Fruit fly (Drosophila melanogaster): ENCODE data around the gene per.

Gene per

DNA sequence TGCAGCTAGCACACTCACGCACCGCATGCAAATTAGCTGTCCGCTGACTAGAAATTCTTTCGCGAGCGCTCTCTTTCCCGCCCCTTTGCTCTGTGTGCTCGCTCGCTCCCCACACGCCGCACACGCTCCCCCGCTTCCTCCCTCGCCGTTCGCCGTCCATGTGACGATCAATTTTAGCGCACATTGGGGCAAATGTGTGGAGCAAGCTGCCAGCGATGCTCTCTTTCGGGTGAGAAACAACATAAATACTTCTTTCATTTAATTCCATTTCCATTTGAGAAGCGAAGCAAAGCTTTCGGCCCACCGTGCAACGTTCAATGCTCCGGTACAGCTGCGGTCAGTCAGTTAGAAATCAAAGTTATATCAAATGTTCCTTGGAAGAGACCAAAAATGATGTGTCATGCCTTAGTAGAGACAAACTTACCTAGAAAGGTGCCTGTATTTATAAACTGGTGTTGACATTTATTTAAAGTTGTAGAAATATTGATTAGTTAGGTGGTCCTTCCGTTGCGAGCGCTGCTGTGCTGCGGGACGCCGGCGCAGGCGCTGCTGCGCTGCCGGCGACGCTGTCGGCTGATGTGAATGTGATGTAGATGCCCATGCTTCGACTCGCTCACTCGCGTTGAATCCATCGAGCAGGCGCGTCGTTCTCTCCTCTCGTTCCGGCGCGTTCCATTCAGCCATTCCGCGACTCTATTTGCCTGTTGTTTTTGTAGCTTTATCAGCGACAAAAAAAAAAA lies 39.2 kb upstream of the per start (continued):
- TF ChIP-seq CG10631 (GFP tag; optimal IDR thresholded peaks at IDR 0.05) (peak; percentile 96), CG6808 (GFP tag; optimal IDR thresholded peaks at IDR 0.05) (peak; percentile 97), CG34406 (GFP tag; optimal IDR thresholded peaks at IDR 0.05) (peak; percentile 97), topi (GFP tag; optimal IDR thresholded peaks at IDR 0.05) (peak; percentile 98), vri (GFP tag; optimal IDR thresholded peaks at IDR 0.05) (peak; percentile 94), acj6 (GFP tag; optimal IDR thresholded peaks at IDR 0.05) (peak; percentile 97), Eip78C (GFP tag) (peak; percentile 99), CG9139 (GFP tag; optimal IDR thresholded peaks at IDR 0.05) (peak; percentile 95), CG8632 (GFP tag; optimal IDR thresholded peaks at IDR 0.05) (peak; percentile 96), CG7368 (GFP tag; optimal IDR thresholded peaks at IDR 0.05) (peak; percentile 96), Sox102F (GFP tag; optimal IDR thresholded peaks at IDR 0.05) (peak; percentile 98), achi (GFP tag; optimal IDR thresholded peaks at IDR 0.05) (peak; percentile 97), CG6163 (GFP tag; IDR thresholded peaks at IDR 0.05) (peak; percentile 98), fkh (GFP tag; optimal IDR thresholded peaks at IDR 0.05) (peak; percentile 92), spab (GFP tag; optimal IDR thresholded peaks at IDR 0.05) (peak; percentile 95), Ets21C (GFP tag; optimal IDR thresholded peaks at IDR 0.05) (peak; percentile 97), fd59A (GFP tag; optimal IDR thresholded peaks at IDR 0.05) (peak; percentile 97), Met (GFP tag; optimal IDR thresholded peaks at IDR 0.05) (peak; percentile 99), CG16779 (tag; optimal IDR thresholded peaks at IDR 0.05) (peak; percentile 98), CG6276 (GFP tag; optimal IDR thresholded peaks at IDR 0.05) (peak; percentile 99), Hr39 (GFP tag; optimal IDR thresholded peaks at IDR 0.05) (peak; percentile 99), CG6854 (GFP tag; optimal IDR thresholded peaks at IDR 0.05) (peak; percentile 97), esn (GFP tag; optimal IDR thresholded peaks at IDR 0.05) (peak; percentile 99), CG3032 (tag; optimal IDR thresholded peaks at IDR 0.05) (peak; percentile 96), lz (GFP tag; optimal IDR thresholded peaks at IDR 0.05) (peak; percentile 99), CG11294 (GFP tag; IDR thresholded peaks at IDR 0.05) (peak; percentile 96), cyc (GFP tag; optimal IDR thresholded peaks at IDR 0.05) (peak; percentile 98), salr (GFP tag; optimal IDR thresholded peaks at IDR 0.05) (peak; percentile 94 to 97), OdsH (GFP tag; optimal IDR thresholded peaks at IDR 0.05) (peak; percentile 98)

dm6 chrX:2647472-2647883 lies 37.9 kb upstream of the per start:
- TF ChIP-seq fd59A (GFP tag; optimal IDR thresholded peaks at IDR 0.05) (peak; percentile 79), CG8119 (GFP tag; IDR thresholded peaks at IDR 0.05) (peak; percentile 91), OdsH (GFP tag; optimal IDR thresholded peaks at IDR 0.05) (peak; percentile 84), net (GFP tag; optimal IDR thresholded peaks at IDR 0.05) (peak; percentile 86), CG6163 (GFP tag; IDR thresholded peaks at IDR 0.05) (peak; percentile 94), ss (GFP tag; optimal IDR thresholded peaks at IDR 0.05) (peak; percentile 84 to 89), Met (GFP tag; optimal IDR thresholded peaks at IDR 0.05) (peak; percentile 89), CG3919 (GFP tag; optimal IDR thresholded peaks at IDR 0.05) (peak; percentile 91), CG1621 (tag; optimal IDR thresholded peaks at IDR 0.05) (peak; percentile 88), CG11762 (GFP tag; optimal IDR thresholded peaks at IDR 0.05; ENCODE audit: insufficient read depth) (peak; percentile 90), achi (GFP tag; optimal IDR thresholded peaks at IDR 0.05) (peak; percentile 85), fd85E (GFP tag; optimal IDR thresholded peaks at IDR 0.05) (peak; percentile 66), spab (GFP tag; optimal IDR thresholded peaks at IDR 0.05) (peak; percentile 84), CG16779 (tag; optimal IDR thresholded peaks at IDR 0.05) (peak; percentile 86), CG6808 (GFP tag; optimal IDR thresholded peaks at IDR 0.05) (peak; percentile 90), Hr39 (GFP tag; optimal IDR thresholded peaks at IDR 0.05) (peak; percentile 92), CG4318 (GFP tag; optimal IDR thresholded peaks at IDR 0.05) (peak; percentile 79), dac (GFP tag; optimal IDR thresholded peaks at IDR 0.05) (peak; percentile 83), CG6276 (GFP tag; optimal IDR thresholded peaks at IDR 0.05) (peak; percentile 88), lz (GFP tag; optimal IDR thresholded peaks at IDR 0.05) (peak; percentile 90), Hr4 (GFP tag; optimal IDR thresholded peaks at IDR 0.05) (peak; percentile 93), CG31627 (GFP tag; optimal IDR thresholded peaks at IDR 0.05) (peak; percentile 90), Ets96B (tag; optimal IDR thresholded peaks at IDR 0.05) (peak; percentile 90), Gug (GFP tag; IDR thresholded peaks at IDR 0.05) (peak; percentile 88), CG15336 (GFP tag; IDR thresholded peaks at IDR 0.05) (peak; percentile 91), Lpt (GFP tag; optimal IDR thresholded peaks at IDR 0.05) (peak; percentile 85), Sox15 (GFP tag; optimal IDR thresholded peaks at IDR 0.05) (peak; percentile 77), esn (GFP tag; optimal IDR thresholded peaks at IDR 0.05) (peak; percentile 91), CG6792 (GFP tag; optimal IDR thresholded peaks at IDR 0.05) (peak; percentile 91), CG10631 (GFP tag; optimal IDR thresholded peaks at IDR 0.05) (peak; percentile 83), Eip93F (GFP tag; optimal IDR thresholded peaks at IDR 0.05) (peak; percentile 81), Sox14 (GFP tag; optimal IDR thresholded peaks at IDR 0.05) (peak; percentile 88)
